Worm (Caenorhabditis elegans) whole organism, L2 larva: ENCODE results near the gene T10H4.4.

Source experiments
- C34F6.9 ChIP-seq: fragments of 150-350 bp; optimal IDR thresholded peaks from 2 replicates; lab custom pipeline; 2014; ENCODE audit warnings: missing biosample characterization, missing genetic modification characterization
- F13H6.1 ChIP-seq: sonication (generic microtip); optimal IDR thresholded peaks from 2 replicates; lab custom pipeline; 2016; ENCODE audit warnings: missing genetic modification characterization, missing compliant biosample characterization
- R02D3.7 ChIP-seq: fragments of 150-350 bp; optimal IDR thresholded peaks from 2 replicates; lab custom pipeline; 2014; ENCODE audit warnings: missing biosample characterization, missing genetic modification characterization
- Y55F3AM.14 ChIP-seq: fragments of 200-800 bp; sonication (Bioruptor generic); optimal IDR thresholded peaks from 2 replicates; lab custom pipeline; 2018; ENCODE audit warnings: mild to moderate bottlenecking, missing genetic modification characterization, missing compliant biosample characterization
- alr-1 ChIP-seq: fragments of 150-350 bp; optimal IDR thresholded peaks from 2 replicates; lab custom pipeline; 2014; ENCODE audit warnings: missing biosample characterization, missing genetic modification characterization
- aly-2 ChIP-seq: fragments of 150-350 bp; optimal IDR thresholded peaks from 2 replicates; lab custom pipeline; 2014; ENCODE audit warnings: missing biosample characterization, missing genetic modification characterization
- blmp-1 ChIP-seq: sonication (generic microtip); optimal IDR thresholded peaks from 2 replicates; lab custom pipeline; 2017; ENCODE audit warnings: missing genetic modification characterization, mild to moderate bottlenecking, missing compliant biosample characterization, antibody characterized with exemption, moderate library complexity; ENCODE audit not compliant: insufficient read depth
- ceh-16 ChIP-seq: fragments of 150-350 bp; optimal IDR thresholded peaks from 2 replicates; lab custom pipeline; 2014; ENCODE audit warnings: missing biosample characterization, missing genetic modification characterization
- crh-2 ChIP-seq: sonication (generic microtip); optimal IDR thresholded peaks from 2 replicates; lab custom pipeline; 2017; ENCODE audit warnings: missing biosample characterization, missing genetic modification characterization
- dmd-4 ChIP-seq: sonication (generic microtip); optimal IDR thresholded peaks from 2 replicates; lab custom pipeline; 2017; ENCODE audit warnings: missing biosample characterization, missing genetic modification characterization
- egl-27 ChIP-seq: sonication (generic microtip); optimal IDR thresholded peaks from 3 replicates; lab custom pipeline; 2017; ENCODE audit warnings: missing biosample characterization, missing genetic modification reagents, missing genetic modification characterization
- elt-1 ChIP-seq: fragments of 150-350 bp; optimal IDR thresholded peaks from 2 replicates; lab custom pipeline; 2014; ENCODE audit warnings: missing biosample characterization, missing genetic modification characterization
- elt-3 ChIP-seq: sonication (generic microtip); optimal IDR thresholded peaks from 2 replicates; lab custom pipeline; 2017; ENCODE audit warnings: missing biosample characterization, missing genetic modification characterization
- fos-1 ChIP-seq: fragments of 150-350 bp; optimal IDR thresholded peaks from 2 replicates; lab custom pipeline; 2014; ENCODE audit warnings: missing biosample characterization, missing genetic modification characterization
- gmeb-1 ChIP-seq: fragments of 150-350 bp; optimal IDR thresholded peaks from 2 replicates; lab custom pipeline; 2014; ENCODE audit warnings: missing biosample characterization, missing genetic modification characterization
- lin-11 ChIP-seq: fragments of 150-350 bp; sonication (generic microtip); optimal IDR thresholded peaks from 2 replicates; lab custom pipeline; 2014; ENCODE audit warnings: missing biosample characterization, missing genetic modification characterization, inconsistent platforms, mixed read lengths
- lin-13 ChIP-seq: fragments of 150-350 bp; optimal IDR thresholded peaks from 2 replicates; lab custom pipeline; 2014; ENCODE audit warnings: missing biosample characterization, missing genetic modification reagents, missing genetic modification characterization
- lin-39 ChIP-seq: fragments of 150-350 bp; optimal IDR thresholded peaks from 2 replicates; lab custom pipeline; 2014; ENCODE audit warnings: missing biosample characterization, missing genetic modification reagents, missing genetic modification characterization
- mbf-1 ChIP-seq: sonication (generic microtip); optimal IDR thresholded peaks from 2 replicates; lab custom pipeline; 2017; ENCODE audit warnings: missing biosample characterization, missing genetic modification characterization
- mdl-1 ChIP-seq, 2 experiments: fragments of 150-350 bp in 1 of 2; sonication (generic microtip) in 1 of 2; optimal IDR thresholded peaks; 2 replicates each; lab custom pipeline; 2017; ENCODE audit warnings: missing biosample characterization in 2 of 2, missing genetic modification characterization in 2 of 2
- nhr-10 ChIP-seq: sonication (generic microtip); optimal IDR thresholded peaks from 2 replicates; lab custom pipeline; 2017; ENCODE audit warnings: missing biosample characterization, missing genetic modification characterization
- nhr-11 ChIP-seq: fragments of 150-350 bp; optimal IDR thresholded peaks from 2 replicates; lab custom pipeline; 2014; ENCODE audit warnings: missing biosample characterization, missing genetic modification characterization
- nhr-12 ChIP-seq: fragments of 150-350 bp; optimal IDR thresholded peaks from 2 replicates; lab custom pipeline; 2014; ENCODE audit warnings: missing biosample characterization, missing genetic modification characterization
- nhr-129 ChIP-seq: fragments of 150-350 bp; optimal IDR thresholded peaks from 2 replicates; lab custom pipeline; 2014; ENCODE audit warnings: missing biosample characterization, missing genetic modification characterization
- nhr-21 ChIP-seq: fragments of 150-350 bp; optimal IDR thresholded peaks from 2 replicates; lab custom pipeline; 2014; ENCODE audit warnings: missing biosample characterization, missing genetic modification characterization
- nhr-23 ChIP-seq: fragments of 150-350 bp; optimal IDR thresholded peaks from 2 replicates; lab custom pipeline; 2014; ENCODE audit warnings: missing biosample characterization, missing genetic modification reagents, missing genetic modification characterization
- nhr-237 ChIP-seq: fragments of 150-350 bp; optimal IDR thresholded peaks from 2 replicates; lab custom pipeline; 2014; ENCODE audit warnings: missing biosample characterization, missing genetic modification characterization
- nhr-25 ChIP-seq: fragments of 150-350 bp; sonication (generic microtip); optimal IDR thresholded peaks from 3 replicates; lab custom pipeline; 2014; ENCODE audit warnings: missing biosample characterization, missing genetic modification characterization
- nhr-6 ChIP-seq: fragments of 150-350 bp; optimal IDR thresholded peaks from 2 replicates; lab custom pipeline; 2014; ENCODE audit warnings: missing biosample characterization, missing genetic modification characterization
- nhr-77 ChIP-seq: fragments of 150-350 bp; optimal IDR thresholded peaks from 2 replicates; lab custom pipeline; 2014; ENCODE audit warnings: missing biosample characterization, missing genetic modification characterization
- sem-4 ChIP-seq: fragments of 150-350 bp; optimal IDR thresholded peaks from 2 replicates; lab custom pipeline; 2014; ENCODE audit warnings: missing biosample characterization, missing genetic modification reagents, missing genetic modification characterization
- skn-1 ChIP-seq: sonication (generic microtip); optimal IDR thresholded peaks from 2 replicates; lab custom pipeline; 2017; ENCODE audit warnings: missing biosample characterization, missing genetic modification characterization
- sma-3 ChIP-seq: sonication (generic microtip); optimal IDR thresholded peaks from 2 replicates; lab custom pipeline; 2016; ENCODE audit warnings: missing genetic modification reagents, missing genetic modification characterization, missing compliant biosample characterization
- sma-9 ChIP-seq, 2 experiments: fragments of 150-350 bp in 1 of 2; sonication (generic microtip) in 1 of 2; optimal IDR thresholded peaks; 2 replicates each; lab custom pipeline; 2014 to 2016; ENCODE audit warnings: missing genetic modification characterization in 2 of 2, mild to moderate bottlenecking in 1 of 2, missing biosample characterization in 1 of 2, missing compliant biosample characterization in 1 of 2, missing genetic modification reagents in 1 of 2, moderate library complexity in 1 of 2
- unc-55 ChIP-seq: fragments of 150-350 bp; sonication (generic microtip); optimal IDR thresholded peaks from 3 replicates; lab custom pipeline; 2014; ENCODE audit warnings: missing biosample characterization, missing genetic modification reagents, missing genetic modification characterization
- unc-62 ChIP-seq: fragments of 150-350 bp; optimal IDR thresholded peaks from 2 replicates; lab custom pipeline; 2014; ENCODE audit warnings: missing biosample characterization, missing genetic modification reagents, missing genetic modification characterization
- zag-1 ChIP-seq: fragments of 150-350 bp; optimal IDR thresholded peaks from 2 replicates; lab custom pipeline; 2014; ENCODE audit warnings: missing biosample characterization, missing genetic modification characterization
- ztf-1 ChIP-seq: fragments of 200-800 bp; sonication (Bioruptor generic); conservative IDR thresholded peaks from 2 replicates; pipeline ENCODE4 v1.3.6; 2022; ENCODE audit warnings: missing genetic modification characterization, missing compliant biosample characterization
- ztf-11 ChIP-seq: sonication (generic microtip); optimal IDR thresholded peaks from 2 replicates; lab custom pipeline; 2017; ENCODE audit warnings: missing biosample characterization, missing genetic modification characterization
- ztf-4 ChIP-seq: fragments of 150-350 bp; optimal IDR thresholded peaks from 2 replicates; lab custom pipeline; 2014; ENCODE audit warnings: missing biosample characterization, missing genetic modification characterization

The T10H4.4 gene

DNA sequence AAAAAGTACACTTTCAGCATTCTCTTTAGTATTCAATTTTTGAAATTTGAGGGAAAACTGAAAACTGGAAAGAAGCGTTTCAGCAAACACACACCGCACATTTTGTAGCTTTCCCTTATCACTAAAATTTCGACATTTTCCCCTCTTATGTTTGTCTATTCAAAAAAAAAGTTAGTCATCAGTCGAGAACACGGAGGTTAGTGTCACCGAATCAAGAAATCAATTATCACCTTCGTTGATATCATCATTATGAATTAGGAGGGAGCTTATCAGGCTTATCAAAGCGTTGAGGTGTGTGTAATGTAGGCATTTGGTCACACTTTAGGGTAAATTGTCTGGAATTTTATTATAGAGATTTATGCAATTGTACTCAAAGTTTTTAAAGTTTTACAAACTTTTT is 26.4 kb upstream of the T10H4.4 start, which contains the start of gene cpr-3:
Gene cpr-3 (minus strand): TSS at position 104 of the 400 bp plus-strand sequence.
- TF ChIP-seq mbf-1 (no peak), ceh-16 (tag; lab: Kevin White, UChicago) (no peak), alr-1 (tag; lab: Kevin White, UChicago) (no peak), unc-62 (GFP tag; lab: Kevin White, UChicago) (no peak), skn-1 (peak; percentile 75), nhr-237 (tag; lab: Kevin White, UChicago) (no peak), mdl-1 (tag; optimal IDR thresholded peaks at IDR 0.05; lab: Kevin White, UChicago) (no peak), sma-3 (GFP tag; lab: Kevin White, UChicago) (peak; percentile 8), F13H6.1 (tag; lab: Kevin White, UChicago) (no peak), nhr-129 (no peak), gmeb-1 (peak; percentile 64), lin-11 (tag; lab: Kevin White, UChicago) (no peak), unc-55 (no peak), sma-9 (GFP tag; optimal IDR thresholded peaks at IDR 0.05; lab: Kevin White, UChicago) (no peak), sma-9 (tag; optimal IDR thresholded peaks at IDR 0.05; lab: Kevin White, UChicago) (no peak), sem-4 (tag; lab: Kevin White, UChicago) (no peak), ztf-4 (tag; lab: Kevin White, UChicago) (no peak), nhr-77 (tag; lab: Kevin White, UChicago) (no peak), lin-13 (GFP tag; lab: Kevin White, UChicago) (no peak), fos-1 (tag; lab: Kevin White, UChicago) (peak; percentile 100), egl-27 (tag; lab: Kevin White, UChicago) (no peak), nhr-12 (no peak), R02D3.7 (no peak), elt-1 (tag; lab: Kevin White, UChicago) (no peak), nhr-25 (tag; lab: Kevin White, UChicago) (no peak), crh-2 (tag; lab: Kevin White, UChicago) (peak; percentile 64), C34F6.9 (tag; lab: Kevin White, UChicago) (no peak), ztf-1 (GFP tag; lab: Robert Waterston, UW) (no peak), aly-2 (tag; lab: Kevin White, UChicago) (no peak), nhr-11 (no peak), nhr-10 (tag; lab: Kevin White, UChicago) (no peak)

DNA sequence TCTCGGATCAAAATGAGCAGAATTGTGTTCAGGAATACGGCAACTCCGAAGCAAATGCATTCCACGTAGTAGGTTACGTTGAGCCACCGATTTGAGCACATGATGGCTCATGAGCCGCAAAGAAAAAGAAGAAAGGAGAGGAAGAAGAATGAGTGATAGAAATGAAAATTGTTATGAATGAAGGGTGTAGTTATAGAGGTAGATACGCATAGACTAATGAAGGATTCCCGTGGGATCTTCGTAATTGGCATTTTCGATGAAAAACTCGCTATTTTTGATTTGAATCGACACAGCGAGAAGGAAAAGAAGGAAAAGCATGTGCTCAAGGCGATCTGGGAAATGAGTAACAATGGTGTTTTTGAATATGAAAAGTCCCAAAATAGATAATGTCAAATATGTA is 21.7 kb upstream of the T10H4.4 start, which contains the start of gene str-96:
Gene str-96 (minus strand): TSS at position 101 of the 400 bp plus-strand sequence.
- no peak for TF ChIP-seq egl-27 (tag; lab: Kevin White, UChicago)
- no peak for TF ChIP-seq aly-2 (tag; lab: Kevin White, UChicago)
- no peak for TF ChIP-seq ceh-16 (tag; lab: Kevin White, UChicago)
- TF ChIP-seq C34F6.9 (tag; lab: Kevin White, UChicago), result no peak
- no peak for TF ChIP-seq sem-4 (tag; lab: Kevin White, UChicago)
- TF ChIP-seq zag-1 (tag; lab: Kevin White, UChicago), result no peak
- TF ChIP-seq dmd-4 (tag; lab: Kevin White, UChicago), result no peak

DNA sequence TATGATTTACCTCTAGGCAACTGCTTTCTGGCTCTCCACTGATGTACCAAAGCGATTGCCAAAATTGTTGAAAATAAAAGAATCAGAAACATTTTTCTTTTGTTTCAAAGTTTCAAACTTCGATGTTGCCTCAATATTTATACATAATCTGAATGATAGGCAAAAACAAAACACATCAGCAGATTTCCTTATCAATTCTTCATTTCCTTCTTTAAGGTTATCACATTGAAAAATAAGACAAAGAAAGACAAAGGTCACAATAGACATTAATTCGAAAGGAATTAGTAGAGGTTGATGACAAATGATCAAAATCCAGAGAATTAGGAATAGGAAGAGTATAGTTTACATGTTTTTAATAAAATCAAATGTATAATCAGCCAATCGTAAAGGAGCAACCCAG is 18.8 kb upstream of the T10H4.4 start, which contains the start of gene cyp-34A2:
Gene cyp-34A2 (minus strand): TSS at position 101 of the 400 bp plus-strand sequence.
- TF ChIP-seq lin-39 (tag; lab: Kevin White, UChicago) (no peak), skn-1 (no peak), Y55F3AM.14 (GFP tag; lab: Kevin White, UChicago) (no peak), nhr-6 (no peak), unc-55 (no peak), ztf-11 (tag; lab: Kevin White, UChicago) (no peak), mdl-1 (tag; optimal IDR thresholded peaks at IDR 0.05; lab: Kevin White, UChicago) (no peak), elt-3 (tag; lab: Kevin White, UChicago) (no peak), nhr-129 (no peak), nhr-21 (tag; lab: Kevin White, UChicago) (no peak), dmd-4 (tag; lab: Kevin White, UChicago) (no peak), alr-1 (tag; lab: Kevin White, UChicago) (no peak), nhr-23 (tag; lab: Kevin White, UChicago) (no peak), fos-1 (tag; lab: Kevin White, UChicago) (no peak), unc-62 (GFP tag; lab: Kevin White, UChicago) (no peak), blmp-1 (tag; lab: Kevin White, UChicago) (no peak), crh-2 (tag; lab: Kevin White, UChicago) (no peak), R02D3.7 (no peak), C34F6.9 (tag; lab: Kevin White, UChicago) (no peak), nhr-12 (no peak)
